Worm (Caenorhabditis elegans) whole organism, L4/young adult: ENCODE measurements around the gene C18H7.11.

Experiments used
- W03F9.2 ChIP-seq: fragments of 150-350 bp; optimal IDR thresholded peaks from 2 replicates; lab custom pipeline; 2014; ENCODE audit warnings: missing biosample characterization, missing genetic modification characterization
- dao-5 ChIP-seq: sonication (generic microtip); optimal IDR thresholded peaks from 2 replicates; lab custom pipeline; 2016; ENCODE audit warnings: missing genotype, missing genetic modification characterization, moderate library complexity, missing compliant biosample characterization
- him-1 ChIP-seq: sonication (generic microtip); optimal IDR thresholded peaks from 2 replicates; lab custom pipeline; 2016; ENCODE audit warnings: missing genotype, missing genetic modification reagents, missing genetic modification characterization, missing compliant biosample characterization

DNA sequence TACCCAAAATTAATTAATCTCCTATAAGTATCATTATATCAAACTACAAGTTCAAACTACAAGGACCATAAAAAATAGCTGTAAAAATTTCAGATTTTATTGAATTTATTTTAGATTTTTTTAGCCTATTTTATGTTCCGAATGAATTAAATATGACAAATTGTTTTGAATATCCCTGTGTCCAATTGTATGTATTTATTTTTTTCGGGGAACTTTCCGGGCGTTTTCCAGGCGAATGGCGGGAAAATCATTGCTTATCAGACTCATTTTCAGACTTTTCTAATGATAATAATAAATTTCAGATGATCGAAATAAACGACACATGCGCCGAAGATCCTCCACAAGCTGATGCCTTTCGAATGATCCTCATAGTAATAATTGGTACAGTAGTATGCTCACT lies 48.7 kb upstream of the C18H7.11 start, which contains the start of gene F56A11.4:
- no peak for TF ChIP-seq him-1 (tag; lab: Kevin White, UChicago)
- no peak for TF ChIP-seq dao-5
- no peak for TF ChIP-seq W03F9.2 (tag; lab: Kevin White, UChicago)
